Worm (Caenorhabditis elegans): Measurements from ENCODE around the gene K08E5.1.

DNA sequence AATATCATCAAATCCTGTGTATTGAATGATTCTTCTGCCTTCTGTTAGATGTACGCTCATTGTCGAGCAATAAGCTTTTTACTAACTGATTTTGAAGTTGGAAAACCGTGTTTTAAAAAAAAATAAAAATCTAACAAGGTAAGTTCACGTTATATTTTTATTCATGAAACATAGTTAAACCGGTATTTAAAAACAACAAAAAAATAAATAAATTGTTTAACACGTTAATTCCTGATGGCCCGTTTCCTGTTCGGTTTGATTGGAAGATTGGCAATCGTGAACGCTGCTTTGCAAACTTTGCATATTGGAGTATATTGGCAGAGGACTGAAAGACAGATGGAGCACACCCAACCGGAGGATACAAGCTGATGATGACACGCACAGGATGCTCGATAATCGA is 27.8 kb downstream of the K08E5.1 start, which contains the start of gene ZK1128.3:
- no peak for TF ChIP-seq hlh-15 (tag; optimal IDR thresholded peaks at IDR 0.05)
- no peak for TF ChIP-seq ref-2 (tag; optimal IDR thresholded peaks at IDR 0.05)
- no peak for TF ChIP-seq ama-1 (optimal IDR thresholded peaks at IDR 0.05)
- TF ChIP-seq pqm-1 (tag; optimal IDR thresholded peaks at IDR 0.05): no peak
- no peak for TF ChIP-seq fkh-10 (GFP tag; optimal IDR thresholded peaks at IDR 0.05)
